Fruit fly (Drosophila melanogaster): ENCODE results near the gene Ctl1.

Gene Ctl1

DNA sequence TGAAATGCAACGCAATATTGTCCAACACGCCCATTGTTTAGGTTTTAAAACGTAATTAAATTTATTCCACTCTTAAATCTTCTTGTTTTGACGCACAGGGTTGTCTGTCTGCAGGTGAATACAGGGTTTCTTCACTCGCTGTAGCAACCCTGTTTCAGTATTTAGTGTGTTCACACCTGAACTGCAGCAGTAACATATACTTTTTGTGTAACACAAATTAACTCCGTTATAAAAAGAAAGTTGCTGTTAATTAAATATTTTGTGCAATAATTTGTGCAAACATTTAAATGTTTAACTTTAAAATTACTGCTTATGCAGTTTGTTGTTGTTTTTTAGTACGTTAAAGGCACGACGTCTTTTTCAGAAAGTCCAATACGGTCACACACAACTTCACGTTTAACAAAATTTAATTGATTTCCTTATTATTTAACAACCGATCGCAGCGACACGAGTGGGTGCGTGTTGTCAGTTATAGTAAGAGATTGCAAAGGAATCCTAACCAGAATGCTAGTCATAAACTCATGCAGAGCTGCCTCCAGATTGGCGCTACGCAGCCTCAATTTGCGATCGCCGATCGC, 14.4 kb downstream of the Ctl1 start, which contains the start of the genes CG15012 and Fdx2:
TSS of gene CG15012 (minus strand) at position 127 of the 578 bp plus-strand sequence.
TSS of gene Fdx2 (plus strand) at position 363 of the 578 bp plus-strand sequence.
- TF ChIP-seq CG17806 (tag; optimal IDR thresholded peaks at IDR 0.05), result peak; percentile 7
- peak; percentile 16 for TF ChIP-seq CG15710 (tag; optimal IDR thresholded peaks at IDR 0.05)
- no peak for TF ChIP-seq CG14655 (GFP tag; optimal IDR thresholded peaks at IDR 0.05)

DNA sequence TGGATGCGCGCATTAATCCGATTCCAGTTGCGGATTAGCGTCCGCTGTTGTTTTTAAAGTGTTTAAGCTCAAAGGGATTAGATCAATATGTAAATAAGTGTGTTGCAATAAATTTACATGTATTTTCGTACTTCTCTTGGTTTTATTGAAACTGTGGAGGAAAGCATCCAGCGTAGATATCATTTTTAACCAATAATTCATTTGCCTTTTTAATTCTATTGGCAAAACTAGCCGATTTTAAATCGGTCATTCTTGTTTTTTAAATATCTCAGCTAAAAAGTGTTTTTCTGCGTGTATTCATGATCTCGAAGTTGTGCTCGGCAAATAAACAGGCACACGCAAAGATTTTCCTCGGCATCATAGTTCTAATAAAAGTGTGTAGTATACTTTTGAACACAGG, 15.5 kb downstream of the Ctl1 start:
- TF ChIP-seq CG34367 (tag; optimal IDR thresholded peaks at IDR 0.05), result no peak
- 0 out of 3 replicates have a peak, but pooled peaks have one; percentile 12 for TF ChIP-seq CG4496 (GFP tag; IDR thresholded peaks at IDR 0.05)

DNA sequence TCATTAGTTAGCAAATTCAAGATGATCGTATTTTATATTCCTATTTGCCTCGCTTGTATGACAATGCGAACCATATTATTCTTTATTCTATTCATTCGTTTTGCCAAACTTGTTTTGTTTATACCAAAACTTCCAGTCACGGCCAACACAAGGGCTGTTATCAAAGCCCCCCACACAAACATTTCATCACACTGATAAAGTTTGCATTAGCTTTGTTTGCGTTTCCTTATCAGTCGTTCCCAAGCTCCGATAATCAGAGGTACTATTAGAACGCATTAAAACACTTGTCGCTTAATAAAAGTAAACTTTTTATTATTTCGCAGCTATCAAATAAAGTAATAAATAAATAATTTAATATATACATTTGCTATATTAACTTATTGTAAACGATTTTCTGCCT, 15.9 kb downstream of the Ctl1 start:
- no peak for TF ChIP-seq gl (tag; optimal IDR thresholded peaks at IDR 0.05)

DNA sequence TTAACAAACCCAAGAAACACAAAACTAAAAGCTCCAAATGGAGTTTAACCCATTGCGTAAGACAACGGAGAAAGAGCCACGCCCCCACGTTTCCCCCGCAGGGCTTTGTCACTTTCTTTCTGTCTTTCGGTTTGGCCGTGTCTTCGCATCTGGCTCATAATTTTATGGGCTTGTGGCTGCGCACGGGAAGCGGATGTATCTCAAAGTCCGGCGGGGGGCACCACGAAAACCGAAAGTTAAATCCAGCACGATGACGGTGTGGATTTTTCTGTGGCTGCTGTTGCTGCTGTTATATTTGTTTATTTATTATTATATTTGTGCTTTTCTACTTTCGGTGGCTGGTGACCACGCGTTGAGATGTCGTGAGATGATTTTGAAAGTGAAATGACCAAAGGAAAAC, 19.0 kb downstream of the Ctl1 start:
- no peak for TF ChIP-seq CG10348 (GFP tag; IDR thresholded peaks at IDR 0.05)
- no peak for TF ChIP-seq CG12605 (GFP tag; IDR thresholded peaks at IDR 0.05)
- no peak for TF ChIP-seq gl (tag; optimal IDR thresholded peaks at IDR 0.05)
- TF ChIP-seq CG4496 (GFP tag; IDR thresholded peaks at IDR 0.05), result no peak
- TF ChIP-seq CG15710 (tag; optimal IDR thresholded peaks at IDR 0.05), result no peak
- no peak for TF ChIP-seq Pif1A (GFP tag; optimal IDR thresholded peaks at IDR 0.05)
- no peak for TF ChIP-seq CG9948 (tag; optimal IDR thresholded peaks at IDR 0.05)
- no peak for TF ChIP-seq D1 (tag; optimal IDR thresholded peaks at IDR 0.05)
- no peak for TF ChIP-seq CG34367 (tag; optimal IDR thresholded peaks at IDR 0.05)
- TF ChIP-seq Snoo (tag; optimal IDR thresholded peaks at IDR 0.05), result no peak
- no peak for TF ChIP-seq CG8301 (tag; optimal IDR thresholded peaks at IDR 0.05)
- no peak for TF ChIP-seq CG32121 (GFP tag; IDR thresholded peaks at IDR 0.05)
- no peak for TF ChIP-seq Pif1B (GFP tag; optimal IDR thresholded peaks at IDR 0.05)
- TF ChIP-seq CG17806 (tag; optimal IDR thresholded peaks at IDR 0.05), result no peak

DNA sequence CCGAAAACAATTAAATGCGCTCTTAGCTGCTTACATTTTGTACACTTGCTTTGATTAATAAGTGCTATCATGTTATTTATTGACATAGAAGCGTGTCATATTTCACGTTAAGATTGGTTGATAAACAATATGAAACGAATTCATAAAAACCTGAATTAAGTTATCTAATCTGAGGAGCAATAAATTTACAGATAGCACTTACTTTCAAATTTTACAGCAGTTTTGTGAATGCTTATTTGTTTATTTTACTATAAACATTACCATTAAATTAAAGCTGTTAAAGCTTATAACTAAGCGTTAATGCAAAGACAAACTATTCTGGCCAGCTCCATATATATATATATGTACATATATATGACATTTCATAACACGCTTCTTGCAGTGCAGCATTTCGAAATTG, 24.3 kb downstream of the Ctl1 start:
- TF ChIP-seq Ets98B (GFP tag; IDR thresholded peaks at IDR 0.05) (0 out of 2 replicates have a peak, but pooled peaks have one; percentile 18), Pif1A (GFP tag; optimal IDR thresholded peaks at IDR 0.05) (no peak)

DNA sequence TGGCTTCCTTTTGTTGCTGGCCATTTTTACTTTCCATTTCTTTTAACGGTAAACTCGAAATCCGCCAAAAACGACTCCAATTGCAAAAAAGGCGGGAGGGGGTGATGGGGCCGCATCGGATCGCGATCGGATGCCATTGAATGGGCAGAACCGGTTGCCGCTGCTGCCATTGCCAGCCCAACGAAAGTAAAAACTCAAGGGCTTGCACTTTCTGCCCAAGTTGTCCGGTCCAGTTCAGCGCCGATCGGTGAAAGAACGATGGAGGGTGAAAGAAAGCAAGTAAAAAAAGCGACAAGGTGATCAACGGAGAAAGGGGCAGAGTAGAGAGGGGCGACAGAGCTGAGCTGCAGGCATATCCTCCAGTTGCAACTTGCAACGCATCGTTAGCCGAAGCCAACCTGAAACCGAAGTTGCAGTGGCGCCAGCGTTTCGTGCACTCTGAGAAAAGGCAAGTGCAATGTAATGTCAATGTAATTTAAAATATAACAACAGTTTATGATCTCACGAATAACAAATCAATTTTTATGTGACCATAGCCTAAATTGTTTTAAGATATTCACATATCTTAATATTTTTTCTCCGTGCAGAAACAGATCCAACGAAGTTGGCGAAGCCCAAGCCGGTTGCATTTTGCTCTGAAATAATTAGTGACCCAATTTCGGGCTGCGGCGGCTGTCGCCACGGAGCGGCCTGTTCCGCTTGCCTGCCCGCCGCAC, 26.6 kb downstream of the Ctl1 start:
- peak; percentile 72 for TF ChIP-seq CG34367 (tag; optimal IDR thresholded peaks at IDR 0.05)
- TF ChIP-seq Pif1B (GFP tag; optimal IDR thresholded peaks at IDR 0.05), result peak; percentile 85
- TF ChIP-seq fd96Ca (GFP tag; IDR thresholded peaks at IDR 0.05), result peak; percentile 92
- peak; percentile 80 for TF ChIP-seq Snoo (tag; optimal IDR thresholded peaks at IDR 0.05)
- TF ChIP-seq CG8159 (tag; optimal IDR thresholded peaks at IDR 0.05), result peak; percentile 69
- TF ChIP-seq CG17806 (tag; optimal IDR thresholded peaks at IDR 0.05), result peak; percentile 76
- peak; percentile 95 for TF ChIP-seq CG4496 (GFP tag; IDR thresholded peaks at IDR 0.05)
- TF ChIP-seq CG15710 (tag; optimal IDR thresholded peaks at IDR 0.05), result peak; percentile 80
- peak; percentile 96 for TF ChIP-seq Ets98B (GFP tag; IDR thresholded peaks at IDR 0.05)
- TF ChIP-seq D1 (tag; optimal IDR thresholded peaks at IDR 0.05), result peak; percentile 36
- TF ChIP-seq CG9948 (tag; optimal IDR thresholded peaks at IDR 0.05), result peak; percentile 48
- TF ChIP-seq Pif1A (GFP tag; optimal IDR thresholded peaks at IDR 0.05), result peak; percentile 90
- peak; percentile 89 for TF ChIP-seq CG14655 (GFP tag; optimal IDR thresholded peaks at IDR 0.05)
- TF ChIP-seq CG8301 (tag; optimal IDR thresholded peaks at IDR 0.05), result peak; percentile 93
- TF ChIP-seq CG12605 (GFP tag; IDR thresholded peaks at IDR 0.05), result peak; percentile 89
- peak; percentile 95 for TF ChIP-seq CG32121 (GFP tag; IDR thresholded peaks at IDR 0.05)
- TF ChIP-seq rn (GFP tag; IDR thresholded peaks at IDR 0.05), result peak; percentile 77
- peak; percentile 48 for TF ChIP-seq CG13204 (GFP tag; optimal IDR thresholded peaks at IDR 0.05)
- no peak for TF ChIP-seq EcR (GFP tag; optimal IDR thresholded peaks at IDR 0.05)
- peak; percentile 69; the same call in 1 of the 2 replicates for TF ChIP-seq CG10348 (GFP tag; IDR thresholded peaks at IDR 0.05)
- TF ChIP-seq gl (tag; optimal IDR thresholded peaks at IDR 0.05), result peak; percentile 47

DNA sequence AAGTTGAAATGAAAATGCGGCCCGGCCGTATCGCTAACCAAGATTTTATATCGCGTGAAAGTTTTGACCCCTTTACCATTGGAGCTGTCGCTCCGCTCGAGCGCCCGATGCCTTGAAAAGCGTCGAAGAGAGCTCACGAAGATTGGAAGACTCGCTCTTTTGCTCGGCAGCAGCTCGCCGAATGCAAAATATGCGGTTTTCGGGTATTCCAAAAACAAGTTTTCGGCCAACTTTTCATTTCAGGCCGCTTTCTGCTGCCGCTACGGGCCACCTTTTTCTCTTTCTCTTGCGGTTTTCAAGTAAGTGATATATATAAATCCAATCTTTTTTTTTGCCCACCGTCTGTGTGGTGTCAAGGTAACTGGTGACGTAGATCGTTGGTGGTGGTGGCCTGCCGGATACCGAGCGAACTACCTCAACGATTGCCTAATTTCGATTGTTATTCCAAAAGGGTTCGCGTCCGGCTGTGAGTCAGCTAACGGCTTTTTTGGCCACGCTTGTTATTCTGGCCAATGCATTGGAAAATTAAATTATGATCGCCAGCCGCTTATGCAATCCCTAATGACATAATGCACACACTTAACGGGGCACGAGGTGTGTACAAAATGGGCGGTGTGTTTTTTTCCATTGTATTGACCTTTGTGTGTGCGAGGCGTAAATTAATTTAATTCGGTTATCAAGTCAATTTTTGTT, 30.1 kb downstream of the Ctl1 start, which contains the start of gene dyl:
TSS of gene dyl (minus strand) at position 28 of the 693 bp plus-strand sequence.
- TF ChIP-seq CG12605 (GFP tag; IDR thresholded peaks at IDR 0.05) (no peak), CG4496 (GFP tag; IDR thresholded peaks at IDR 0.05) (0 out of 3 replicates have a peak, but pooled peaks have one; percentile 9), Snoo (tag; optimal IDR thresholded peaks at IDR 0.05) (peak; percentile 47)
